Worm (Caenorhabditis elegans) whole organism, L1 larva: ENCODE data around the gene Y65A5A.1.
A peak's percentile ranks its signal among the peaks of the same experiment; 100 is the strongest.

Source experiments
- C04F5.9 ChIP-seq: sonication (generic microtip); optimal IDR thresholded peaks from 2 replicates; lab custom pipeline; 2016; ENCODE audit warnings: missing genetic modification characterization, missing compliant biosample characterization
- C16A3.4 ChIP-seq: fragments of 150-350 bp; optimal IDR thresholded peaks from 2 replicates; lab custom pipeline; 2014; ENCODE audit warnings: missing biosample characterization, missing genetic modification characterization
- C34B4.2 ChIP-seq: sonication (generic microtip); optimal IDR thresholded peaks from 2 replicates; lab custom pipeline; 2017; ENCODE audit warnings: mild to moderate bottlenecking, missing genetic modification characterization, missing compliant biosample characterization
- F16B12.6 ChIP-seq: fragments of 150-350 bp; optimal IDR thresholded peaks from 2 replicates; lab custom pipeline; 2014; ENCODE audit warnings: missing biosample characterization, missing genetic modification characterization
- Y116A8C.19 ChIP-seq: sonication (generic microtip); optimal IDR thresholded peaks from 2 replicates; lab custom pipeline; 2016; ENCODE audit warnings: missing compliant biosample characterization, missing genetic modification characterization, borderline replicate concordance
- blmp-1 ChIP-seq: fragments of 150-350 bp; optimal IDR thresholded peaks from 2 replicates; lab custom pipeline; 2014; ENCODE audit warnings: missing biosample characterization, missing genetic modification characterization
- ceh-63 ChIP-seq: fragments of 200-800 bp; sonication (Bioruptor generic); optimal IDR thresholded peaks from 2 replicates; lab custom pipeline; 2018; ENCODE audit warnings: mild to moderate bottlenecking, missing genetic modification characterization, missing compliant biosample characterization
- ceh-8 ChIP-seq: fragments of 200-800 bp; sonication (Bioruptor generic); optimal IDR thresholded peaks from 2 replicates; lab custom pipeline; 2018; ENCODE audit warnings: mild to moderate bottlenecking, missing genetic modification characterization, moderate library complexity, missing compliant biosample characterization
- ceh-82 ChIP-seq, 3 experiments: fragments of 150-350 bp in 1 of 3; sonication (generic microtip) in 2 of 3; optimal IDR thresholded peaks; 2 replicates each; lab custom pipeline; 2014 to 2017; ENCODE audit warnings: missing biosample characterization in 3 of 3, missing genetic modification characterization in 3 of 3
- ceh-88 ChIP-seq: fragments of 200-800 bp; sonication (Bioruptor generic); IDR thresholded peaks from 2 replicates; pipeline ENCODE4 v1.3.6; 2022; ENCODE audit warnings: missing genetic modification characterization, missing compliant biosample characterization
- ceh-90 ChIP-seq: sonication (generic microtip); optimal IDR thresholded peaks from 2 replicates; lab custom pipeline; 2016; ENCODE audit warnings: missing genetic modification characterization, missing compliant biosample characterization
- dpl-1 ChIP-seq, 3 experiments: fragments of 150-350 bp in 2 of 3; sonication (generic microtip) in 1 of 3; optimal IDR thresholded peaks; 2 replicates each; lab custom pipeline; 2014 to 2017; ENCODE audit warnings: missing biosample characterization in 3 of 3, missing genetic modification characterization in 3 of 3, missing genetic modification reagents in 3 of 3
- dsc-1 ChIP-seq: sonication (generic microtip); optimal IDR thresholded peaks from 2 replicates; lab custom pipeline; 2016; ENCODE audit warnings: mild to moderate bottlenecking, missing genetic modification characterization, missing compliant biosample characterization
- efl-1 ChIP-seq, 4 experiments: fragments of 150-350 bp; optimal IDR thresholded peaks in 3 of 4; peaks in 1 of 4; 1 replicate in 1 of 4; 2 replicates in 3 of 4; lab custom pipeline; 2014; ENCODE audit warnings: missing biosample characterization in 2 of 4, missing genetic modification characterization in 2 of 4, missing genetic modification reagents in 2 of 4
- efl-3 ChIP-seq: fragments of 200-800 bp; sonication (Bioruptor generic); optimal IDR thresholded peaks from 2 replicates; lab custom pipeline; 2018; ENCODE audit warnings: mild to moderate bottlenecking, missing genetic modification characterization, missing compliant biosample characterization
- egl-13 ChIP-seq: sonication (generic microtip); optimal IDR thresholded peaks from 2 replicates; lab custom pipeline; 2016; ENCODE audit warnings: missing genotype, missing genetic modification reagents, missing genetic modification characterization, missing compliant biosample characterization
- elt-3 ChIP-seq, 6 experiments: fragments of 150-350 bp in 1 of 6; sonication (generic microtip); optimal IDR thresholded peaks; 2 replicates each; lab custom pipeline; 2017 to 2018; ENCODE audit warnings: missing biosample characterization in 6 of 6, missing genetic modification characterization in 6 of 6, inconsistent platforms in 1 of 6
- ets-5 ChIP-seq: fragments of 200-800 bp; sonication (Bioruptor generic); IDR thresholded peaks from 2 replicates; pipeline ENCODE4 v1.3.6; 2022; ENCODE audit warnings: missing genetic modification characterization, missing compliant biosample characterization
- fkh-10 ChIP-seq: sonication (generic microtip); optimal IDR thresholded peaks from 2 replicates; lab custom pipeline; 2017; ENCODE audit warnings: missing biosample characterization, missing genetic modification reagents, missing genetic modification characterization
- fkh-4 ChIP-seq: sonication (generic microtip); optimal IDR thresholded peaks from 2 replicates; lab custom pipeline; 2016; ENCODE audit warnings: missing compliant biosample characterization, missing genetic modification characterization, borderline replicate concordance
- lin-14 ChIP-seq: fragments of 200-800 bp; sonication (Bioruptor generic); optimal IDR thresholded peaks from 2 replicates; lab custom pipeline; 2018; ENCODE audit warnings: mild to moderate bottlenecking, missing genetic modification characterization, moderate library complexity, missing compliant biosample characterization
- lin-15B ChIP-seq: fragments of 150-350 bp; sonication (generic microtip); optimal IDR thresholded peaks from 3 replicates; lab custom pipeline; 2014; ENCODE audit warnings: missing biosample characterization, missing genetic modification characterization
- mdl-1 ChIP-seq, 2 experiments: fragments of 150-350 bp; optimal IDR thresholded peaks; 2 replicates each; lab custom pipeline; 2014 to 2017; ENCODE audit warnings: missing biosample characterization in 2 of 2, missing genetic modification characterization in 2 of 2, inconsistent platforms in 1 of 2
- mep-1 ChIP-seq: fragments of 150-350 bp; optimal IDR thresholded peaks from 2 replicates; lab custom pipeline; 2014; ENCODE audit warnings: missing biosample characterization, missing genetic modification characterization
- nhr-19 ChIP-seq: fragments of 200-800 bp; sonication (Bioruptor generic); conservative IDR thresholded peaks from 2 replicates; pipeline ENCODE4 v1.3.6; 2022; ENCODE audit warnings: missing genetic modification characterization, missing compliant biosample characterization
- nhr-20 ChIP-seq: sonication (generic microtip); optimal IDR thresholded peaks from 2 replicates; lab custom pipeline; 2016; ENCODE audit warnings: mild to moderate bottlenecking, missing genetic modification characterization, missing compliant biosample characterization
- nhr-237 ChIP-seq: fragments of 150-350 bp; optimal IDR thresholded peaks from 2 replicates; lab custom pipeline; 2014; ENCODE audit warnings: missing biosample characterization, missing genetic modification characterization
- nhr-28 ChIP-seq: fragments of 150-350 bp; optimal IDR thresholded peaks from 2 replicates; lab custom pipeline; 2014; ENCODE audit warnings: missing biosample characterization, missing genetic modification characterization
- nhr-71 ChIP-seq: sonication (generic microtip); optimal IDR thresholded peaks from 2 replicates; lab custom pipeline; 2016; ENCODE audit warnings: mild to moderate bottlenecking, missing genetic modification characterization, moderate library complexity, missing compliant biosample characterization
- nhr-76 ChIP-seq: sonication (generic microtip); optimal IDR thresholded peaks from 2 replicates; lab custom pipeline; 2017; ENCODE audit warnings: missing biosample characterization, missing genetic modification characterization
- nhr-84 ChIP-seq: sonication (generic microtip); optimal IDR thresholded peaks from 2 replicates; lab custom pipeline; 2017; ENCODE audit warnings: missing biosample characterization, missing genetic modification characterization
- nhr-85 ChIP-seq: sonication (generic microtip); peaks from one replicate; lab custom pipeline; 2016; ENCODE audit warnings: missing genetic modification characterization, inconsistent platforms, missing compliant biosample characterization
- pag-3 ChIP-seq: sonication (generic microtip); optimal IDR thresholded peaks from 2 replicates; lab custom pipeline; 2017; ENCODE audit warnings: missing genetic modification characterization, mild to moderate bottlenecking, missing compliant biosample characterization, antibody characterized with exemption, borderline replicate concordance; ENCODE audit not compliant: insufficient read depth
- pax-3 ChIP-seq: fragments of 200-800 bp; sonication (Bioruptor generic); optimal IDR thresholded peaks from 2 replicates; lab custom pipeline; 2018; ENCODE audit warnings: mild to moderate bottlenecking, missing genetic modification characterization, moderate library complexity, missing compliant biosample characterization
- pqm-1 ChIP-seq: sonication (generic microtip); optimal IDR thresholded peaks from 3 replicates; lab custom pipeline; 2017; ENCODE audit warnings: missing biosample characterization, missing genetic modification characterization
- rnt-1 ChIP-seq: sonication (generic microtip); optimal IDR thresholded peaks from 2 replicates; lab custom pipeline; 2016; ENCODE audit warnings: mild to moderate bottlenecking, missing genetic modification characterization, moderate library complexity, missing compliant biosample characterization
- snpc-4 ChIP-seq: fragments of 150-350 bp; optimal IDR thresholded peaks from 2 replicates; lab custom pipeline; 2014; ENCODE audit warnings: missing biosample characterization, missing genetic modification characterization
- snu-23 ChIP-seq: sonication (generic microtip); optimal IDR thresholded peaks from 2 replicates; lab custom pipeline; 2016; ENCODE audit warnings: missing genetic modification characterization, missing compliant biosample characterization
- sup-37 ChIP-seq: fragments of 200-800 bp; sonication (Bioruptor generic); optimal IDR thresholded peaks from 2 replicates; lab custom pipeline; 2018; ENCODE audit warnings: mild to moderate bottlenecking, missing genetic modification characterization, missing compliant biosample characterization
- swsn-7 ChIP-seq: sonication (generic microtip); optimal IDR thresholded peaks from 2 replicates; lab custom pipeline; 2016; ENCODE audit warnings: missing genetic modification characterization, missing compliant biosample characterization
- tbx-2 ChIP-seq: sonication (generic microtip); optimal IDR thresholded peaks from 2 replicates; lab custom pipeline; 2016; ENCODE audit warnings: missing genetic modification characterization, missing compliant biosample characterization
- unc-30 ChIP-seq: sonication (generic microtip); optimal IDR thresholded peaks from 2 replicates; lab custom pipeline; 2017; ENCODE audit warnings: missing biosample characterization, missing genetic modification characterization
- unc-98 ChIP-seq: fragments of 200-800 bp; sonication (Bioruptor generic); IDR thresholded peaks from 2 replicates; pipeline ENCODE4 v1.3.6; 2022; ENCODE audit warnings: missing genetic modification characterization, missing compliant biosample characterization
- ztf-11 ChIP-seq, 2 experiments: sonication (generic microtip); optimal IDR thresholded peaks; 2 replicates each; lab custom pipeline; 2016 to 2017; ENCODE audit warnings: missing genetic modification characterization in 2 of 2, missing biosample characterization in 1 of 2, missing compliant biosample characterization in 1 of 2
- ztf-4 ChIP-seq: fragments of 150-350 bp; optimal IDR thresholded peaks from 2 replicates; lab custom pipeline; 2014; ENCODE audit warnings: missing biosample characterization, missing genetic modification characterization

Gene Y65A5A.1

DNA sequence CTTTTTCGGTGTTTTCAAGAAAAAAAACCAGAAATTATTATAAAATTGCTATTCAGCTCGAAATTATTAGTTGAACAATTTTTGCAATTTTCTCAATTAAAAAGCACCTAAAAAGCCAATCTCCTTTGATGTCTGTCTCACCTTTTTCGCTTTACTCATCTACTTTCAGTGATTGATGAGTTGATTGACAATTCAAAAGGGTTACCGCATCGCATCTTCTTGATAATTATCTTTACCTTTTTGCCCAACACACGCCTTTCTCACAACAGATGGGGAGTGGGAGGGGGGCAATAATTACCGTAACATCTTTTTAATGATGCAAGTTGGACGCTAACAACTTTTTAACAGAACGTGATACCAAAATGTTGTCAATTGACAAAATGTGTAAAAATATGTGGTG lies 3.0 kb downstream of the Y65A5A.1 start:
- TF ChIP-seq mep-1 (peak; percentile 22), elt-3 (tag; optimal IDR thresholded peaks at IDR 0.05; lab: Kevin White, UChicago) (peak in 1 of 6 experiments; percentile 20), lin-15B (tag; lab: Kevin White, UChicago) (no peak), rnt-1 (tag; lab: Kevin White, UChicago) (peak; percentile 34), ceh-63 (GFP tag; lab: Kevin White, UChicago) (no peak), snu-23 (peak; percentile 39), nhr-85 (tag; lab: Kevin White, UChicago) (peak; percentile 84), nhr-71 (tag; lab: Kevin White, UChicago) (peak; percentile 2), blmp-1 (tag; lab: Kevin White, UChicago) (peak; percentile 58), ceh-90 (tag; lab: Kevin White, UChicago) (no peak), lin-14 (peak; percentile 40)
- TF ChIP-seq, all 84 proteins: peak for 8

- TF ChIP-seq nhr-84 (tag; lab: Kevin White, UChicago), result no peak
- TF ChIP-seq tbx-2 (tag; lab: Kevin White, UChicago), result no peak
- TF ChIP-seq C04F5.9, result no peak
- TF ChIP-seq nhr-28 (tag; lab: Kevin White, UChicago), result no peak
- no peak for TF ChIP-seq swsn-7 (tag; lab: Kevin White, UChicago)
- no peak for TF ChIP-seq ceh-8 (GFP tag; lab: Kevin White, UChicago)
- no peak for TF ChIP-seq lin-14
- no peak for TF ChIP-seq efl-3
- TF ChIP-seq mdl-1 (tag; optimal IDR thresholded peaks at IDR 0.05; lab: Kevin White, UChicago), result no peak
These were observed 6.0 kb downstream of the Y65A5A.1 start, which contains the start of gene Y65A5A.24 for ce11 chrIV:16393668-16394067. Y65A5A.24 (plus strand) TSS chrIV:16393968.

DNA sequence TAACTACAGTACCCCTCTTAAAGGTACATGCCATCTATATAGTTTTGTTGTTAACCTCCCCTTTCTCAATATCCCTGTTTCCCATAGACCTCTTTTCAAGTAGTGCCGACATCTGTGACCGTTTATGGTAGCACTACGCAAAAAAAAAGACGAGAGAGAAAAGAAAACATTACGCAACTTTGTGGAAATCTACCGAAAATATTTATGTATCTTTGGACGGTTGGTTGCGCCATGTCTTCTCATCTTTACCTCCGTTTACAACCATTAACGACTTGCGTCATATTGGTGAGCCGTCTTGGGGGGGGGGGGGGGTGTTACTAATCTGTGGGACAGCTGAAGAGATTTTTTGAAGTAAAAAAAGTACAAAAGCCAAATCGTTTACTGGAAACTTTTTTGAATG lies 8.2 kb downstream of the Y65A5A.1 start:
- TF ChIP-seq unc-98 (GFP tag; lab: Robert Waterston, UW), result no peak
- peak; percentile 6 for TF ChIP-seq blmp-1 (tag; lab: Kevin White, UChicago)
- no peak for TF ChIP-seq efl-3

DNA sequence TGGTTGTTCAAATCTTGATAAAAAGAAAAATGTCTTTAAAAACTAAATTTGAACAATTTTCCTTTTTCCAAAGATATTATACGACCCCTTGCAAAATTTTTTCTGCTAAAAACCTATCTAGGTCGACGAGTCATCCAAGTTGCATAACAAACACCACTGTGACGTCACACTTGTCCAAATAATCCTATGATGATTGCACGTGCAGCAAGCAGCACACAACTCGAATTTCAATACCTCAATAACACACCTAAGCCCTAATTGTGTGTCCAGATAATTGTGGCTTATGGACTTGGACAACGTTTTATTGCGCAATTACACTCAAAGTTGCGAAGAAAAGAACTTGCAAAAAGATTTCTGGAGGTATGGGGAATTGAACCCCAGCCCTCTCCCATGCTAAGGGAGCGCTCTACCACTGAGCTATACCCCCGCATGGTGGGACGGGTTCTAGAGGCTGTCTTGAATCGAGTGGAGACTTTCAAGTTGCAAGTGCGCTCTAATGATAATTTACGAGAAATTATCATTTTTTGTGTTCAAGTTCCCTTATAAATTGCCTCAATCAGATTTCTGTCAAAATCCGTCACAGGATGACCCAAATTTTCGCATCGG lies 10.7 kb downstream of the Y65A5A.1 start:
- no peak for TF ChIP-seq blmp-1 (tag; lab: Kevin White, UChicago)
- peak; percentile 81 for TF ChIP-seq nhr-85 (tag; lab: Kevin White, UChicago)
- TF ChIP-seq pag-3 (tag; lab: Kevin White, UChicago), result no peak
- no peak for TF ChIP-seq ztf-4 (tag; lab: Kevin White, UChicago)
- TF ChIP-seq nhr-76 (tag; lab: Kevin White, UChicago), result no peak
- peak; percentile 76 for TF ChIP-seq rnt-1 (tag; lab: Kevin White, UChicago)
- TF ChIP-seq ztf-11 (tag; optimal IDR thresholded peaks at IDR 0.05; lab: Kevin White, UChicago), result no peak
- peak; percentile 58 for TF ChIP-seq pax-3 (tag; lab: Kevin White, UChicago)
- TF ChIP-seq Y116A8C.19 (tag; lab: Kevin White, UChicago), result no peak
- TF ChIP-seq unc-30, result no peak
- TF ChIP-seq nhr-84 (tag; lab: Kevin White, UChicago), result no peak
- peak; percentile 65 for TF ChIP-seq nhr-19 (GFP tag; lab: Robert Waterston, UW)
- TF ChIP-seq sup-37 (GFP tag; lab: Kevin White, UChicago), result no peak
- TF ChIP-seq dsc-1 (tag; lab: Kevin White, UChicago), result peak; percentile 52
- peak; percentile 45 for TF ChIP-seq egl-13
- no peak for TF ChIP-seq unc-98 (GFP tag; lab: Robert Waterston, UW)
- no peak for TF ChIP-seq pqm-1 (tag; lab: Kevin White, UChicago)
- TF ChIP-seq snu-23, result peak; percentile 77
- TF ChIP-seq ceh-82 (tag; optimal IDR thresholded peaks at IDR 0.05; lab: Kevin White, UChicago), result peak in 1 of 3 experiments; percentile 5
- no peak for TF ChIP-seq F16B12.6 (tag; lab: Kevin White, UChicago)
- TF ChIP-seq dpl-1 (GFP tag; optimal IDR thresholded peaks at IDR 0.05; lab: Kevin White, UChicago), result peak; percentile 1 to 41 (median 19)
- TF ChIP-seq efl-1 (optimal IDR thresholded peaks at IDR 0.05; lab: Kevin White, UChicago), result peak in 1 of 2 experiments; percentile 51
- peak; percentile 35 to 85 for TF ChIP-seq efl-1 (GFP tag; optimal IDR thresholded peaks at IDR 0.05 in 1 of 2; lab: Kevin White, UChicago)
- peak; percentile 63 for TF ChIP-seq C16A3.4 (tag; lab: Kevin White, UChicago)
- no peak for TF ChIP-seq fkh-10 (GFP tag; lab: Kevin White, UChicago)
- TF ChIP-seq nhr-20 (tag; lab: Kevin White, UChicago), result peak; percentile 53
- no peak for TF ChIP-seq ets-5 (GFP tag; lab: Robert Waterston, UW)
- peak; percentile 45 for TF ChIP-seq tbx-2 (tag; lab: Kevin White, UChicago)
- TF ChIP-seq snpc-4 (tag; lab: Kevin White, UChicago), result no peak
- TF ChIP-seq nhr-237, result no peak
- TF ChIP-seq ceh-88 (GFP tag; lab: Robert Waterston, UW), result no peak
- TF ChIP-seq C34B4.2 (tag; lab: Kevin White, UChicago), result no peak
- no peak for TF ChIP-seq fkh-4 (tag; lab: Kevin White, UChicago)
